Worm (Caenorhabditis elegans) whole organism, mixed stage, embryonic: ENCODE data around the gene cyp-33A1.

Experiments used
- M03D4.4 ChIP-seq: sonication (generic microtip); optimal IDR thresholded peaks from 2 replicates; lab custom pipeline; 2017; ENCODE audit warnings: mild to moderate bottlenecking, missing genetic modification characterization, missing compliant biosample characterization
- blmp-1 ChIP-seq: fragments of 150-350 bp; optimal IDR thresholded peaks from 2 replicates; lab custom pipeline; 2014; ENCODE audit warnings: missing biosample characterization, missing genetic modification characterization
- ceh-39 ChIP-seq: fragments of 150-350 bp; optimal IDR thresholded peaks from 2 replicates; lab custom pipeline; 2014; ENCODE audit warnings: missing biosample characterization, missing genetic modification characterization
- ceh-43 ChIP-seq: fragments of 200-800 bp; sonication (Bioruptor generic); optimal IDR thresholded peaks from 2 replicates; lab custom pipeline; 2018; ENCODE audit warnings: mild to moderate bottlenecking, missing genetic modification characterization, moderate library complexity, missing compliant biosample characterization
- ceh-83 ChIP-seq: fragments of 200-800 bp; sonication (Bioruptor generic); optimal IDR thresholded peaks from 2 replicates; lab custom pipeline; 2018; ENCODE audit warnings: mild to moderate bottlenecking, missing genetic modification characterization, missing compliant biosample characterization
- ces-1 ChIP-seq: fragments of 150-350 bp; optimal IDR thresholded peaks from 2 replicates; lab custom pipeline; 2014; ENCODE audit warnings: missing biosample characterization, missing genetic modification reagents, missing genetic modification characterization
- cnd-1 ChIP-seq: fragments of 200-800 bp; sonication (Bioruptor generic); optimal IDR thresholded peaks from 2 replicates; lab custom pipeline; 2018; ENCODE audit warnings: mild to moderate bottlenecking, missing genetic modification characterization, missing compliant biosample characterization
- drap-1 ChIP-seq: fragments of 200-800 bp; sonication (Bioruptor generic); optimal IDR thresholded peaks from 3 replicates; lab custom pipeline; 2018; ENCODE audit warnings: mild to moderate bottlenecking, missing genetic modification characterization, missing compliant biosample characterization
- elt-1 ChIP-seq: sonication (generic microtip); optimal IDR thresholded peaks from 2 replicates; lab custom pipeline; 2017; ENCODE audit warnings: missing genetic modification characterization, mild to moderate bottlenecking, missing compliant biosample characterization, antibody characterized with exemption, moderate library complexity, borderline replicate concordance; ENCODE audit not compliant: insufficient read depth
- flh-1 ChIP-seq: fragments of 200-800 bp; sonication (Bioruptor generic); optimal IDR thresholded peaks from 2 replicates; lab custom pipeline; 2018; ENCODE audit warnings: mild to moderate bottlenecking, missing genetic modification characterization, moderate library complexity, missing compliant biosample characterization
- ham-2 ChIP-seq: fragments of 200-800 bp; sonication (Bioruptor generic); optimal IDR thresholded peaks from 2 replicates; lab custom pipeline; 2018; ENCODE audit warnings: mild to moderate bottlenecking, missing genetic modification characterization, missing compliant biosample characterization
- hlh-1 ChIP-seq: fragments of 150-350 bp; optimal IDR thresholded peaks from 2 replicates; lab custom pipeline; 2014; ENCODE audit warnings: missing biosample characterization, missing genetic modification reagents, missing genetic modification characterization
- lin-13 ChIP-seq: fragments of 150-350 bp; optimal IDR thresholded peaks from 2 replicates; lab custom pipeline; 2014; ENCODE audit warnings: missing biosample characterization, missing genetic modification characterization
- lin-32 ChIP-seq: fragments of 200-800 bp; sonication (Bioruptor generic); optimal IDR thresholded peaks from 2 replicates; lab custom pipeline; 2018; ENCODE audit warnings: mild to moderate bottlenecking, missing genetic modification characterization, missing compliant biosample characterization
- lsy-2 ChIP-seq: fragments of 150-350 bp; optimal IDR thresholded peaks from 2 replicates; lab custom pipeline; 2014; ENCODE audit warnings: missing biosample characterization, missing genetic modification characterization
- mab-5 ChIP-seq: fragments of 150-350 bp; optimal IDR thresholded peaks from 2 replicates; lab custom pipeline; 2014; ENCODE audit warnings: missing biosample characterization, missing genetic modification characterization
- mls-2 ChIP-seq: sonication (generic microtip); optimal IDR thresholded peaks from 2 replicates; lab custom pipeline; 2016; ENCODE audit warnings: mild to moderate bottlenecking, missing genetic modification characterization, moderate library complexity, missing compliant biosample characterization
- nhr-12 ChIP-seq: fragments of 150-350 bp; optimal IDR thresholded peaks from 2 replicates; lab custom pipeline; 2014; ENCODE audit warnings: missing biosample characterization, missing genetic modification characterization
- nhr-2 ChIP-seq: fragments of 150-350 bp; optimal IDR thresholded peaks from 2 replicates; lab custom pipeline; 2014; ENCODE audit warnings: missing biosample characterization, missing genetic modification characterization
- nhr-237 ChIP-seq: fragments of 150-350 bp; optimal IDR thresholded peaks from 2 replicates; lab custom pipeline; 2014; ENCODE audit warnings: missing biosample characterization, missing genetic modification characterization
- nhr-28 ChIP-seq: fragments of 150-350 bp; optimal IDR thresholded peaks from 2 replicates; lab custom pipeline; 2014; ENCODE audit warnings: missing biosample characterization, missing genetic modification characterization
- nhr-76 ChIP-seq: sonication (generic microtip); optimal IDR thresholded peaks from 2 replicates; lab custom pipeline; 2017; ENCODE audit warnings: missing biosample characterization, missing genetic modification characterization
- pha-4 ChIP-seq: fragments of 150-350 bp; optimal IDR thresholded peaks from 2 replicates; lab custom pipeline; 2018; ENCODE audit warnings: missing biosample characterization, missing genetic modification reagents, missing genetic modification characterization
- sem-2 ChIP-seq: fragments of 200-800 bp; sonication (Bioruptor generic); optimal IDR thresholded peaks from 2 replicates; lab custom pipeline; 2018; ENCODE audit warnings: mild to moderate bottlenecking, missing genetic modification characterization, missing compliant biosample characterization
- snpc-4 ChIP-seq: fragments of 150-350 bp; optimal IDR thresholded peaks from 2 replicates; lab custom pipeline; 2014; ENCODE audit warnings: missing biosample characterization, missing genetic modification characterization
- sptf-1 ChIP-seq: sonication (generic microtip); optimal IDR thresholded peaks from 2 replicates; lab custom pipeline; 2017; ENCODE audit warnings: mild to moderate bottlenecking, missing genetic modification characterization, moderate library complexity, missing compliant biosample characterization
- tbx-8 ChIP-seq: fragments of 200-800 bp; sonication (Bioruptor generic); optimal IDR thresholded peaks from 2 replicates; lab custom pipeline; 2018; ENCODE audit warnings: mild to moderate bottlenecking, missing genetic modification characterization, moderate library complexity, missing compliant biosample characterization
- unc-120 ChIP-seq: sonication (generic microtip); optimal IDR thresholded peaks from 2 replicates; lab custom pipeline; 2017; ENCODE audit warnings: missing genetic modification characterization, missing compliant biosample characterization; ENCODE audit not compliant: poor library complexity, severe bottlenecking
- unc-39 ChIP-seq: fragments of 150-350 bp; optimal IDR thresholded peaks from 2 replicates; lab custom pipeline; 2014; ENCODE audit warnings: missing biosample characterization, missing genetic modification characterization
- unc-62 ChIP-seq: fragments of 150-350 bp; optimal IDR thresholded peaks from 2 replicates; lab custom pipeline; 2014; ENCODE audit warnings: missing biosample characterization, missing genetic modification reagents, missing genetic modification characterization
- zip-8 ChIP-seq: fragments of 150-350 bp; optimal IDR thresholded peaks from 2 replicates; lab custom pipeline; 2014; ENCODE audit warnings: missing biosample characterization, missing genetic modification characterization
- ztf-11 ChIP-seq: fragments of 150-350 bp; optimal IDR thresholded peaks from 2 replicates; lab custom pipeline; 2014; ENCODE audit warnings: missing biosample characterization, missing genetic modification characterization

The cyp-33A1 gene

DNA sequence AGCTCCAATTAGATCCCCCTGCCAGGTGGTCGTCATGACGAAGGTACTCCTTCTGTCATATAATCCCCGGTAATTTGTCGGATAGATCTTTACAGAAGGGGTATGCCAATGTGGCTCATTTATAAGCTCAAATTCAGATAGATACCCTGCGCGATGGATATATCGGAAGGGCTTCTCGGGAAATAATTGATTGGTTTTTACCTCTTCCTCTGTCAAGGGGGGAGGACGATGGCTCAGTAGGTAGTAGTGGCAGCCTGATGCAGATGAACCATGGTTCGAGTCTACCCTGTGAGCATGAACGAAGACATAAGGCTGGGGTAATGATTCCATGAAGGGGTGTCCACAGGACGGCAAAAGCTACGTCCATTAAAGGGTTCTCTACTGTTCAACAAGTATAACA, 34.1 kb downstream of the cyp-33A1 start:
- no peak for TF ChIP-seq nhr-2
- TF ChIP-seq ham-2 = no peak
- no peak for TF ChIP-seq unc-120 (tag; lab: Kevin White, UChicago)
- no peak for TF ChIP-seq tbx-8 (GFP tag; lab: Kevin White, UChicago)
- no peak for TF ChIP-seq nhr-28 (tag; lab: Kevin White, UChicago)
- no peak for TF ChIP-seq lin-32 (GFP tag; lab: Kevin White, UChicago)
- TF ChIP-seq ceh-83 (GFP tag; lab: Kevin White, UChicago) = no peak
- no peak for TF ChIP-seq blmp-1 (tag; lab: Kevin White, UChicago)
- no peak for TF ChIP-seq ztf-11 (tag; lab: Kevin White, UChicago)
- TF ChIP-seq zip-8 = no peak
- TF ChIP-seq nhr-12 (tag; lab: Kevin White, UChicago) = no peak
- TF ChIP-seq cnd-1 (tag; lab: Kevin White, UChicago) = no peak
- no peak for TF ChIP-seq hlh-1 (tag; lab: Kevin White, UChicago)
- no peak for TF ChIP-seq M03D4.4 (tag; lab: Kevin White, UChicago)
- TF ChIP-seq drap-1 (GFP tag; lab: Kevin White, UChicago) = no peak
- TF ChIP-seq nhr-76 (tag; lab: Kevin White, UChicago) = no peak

DNA sequence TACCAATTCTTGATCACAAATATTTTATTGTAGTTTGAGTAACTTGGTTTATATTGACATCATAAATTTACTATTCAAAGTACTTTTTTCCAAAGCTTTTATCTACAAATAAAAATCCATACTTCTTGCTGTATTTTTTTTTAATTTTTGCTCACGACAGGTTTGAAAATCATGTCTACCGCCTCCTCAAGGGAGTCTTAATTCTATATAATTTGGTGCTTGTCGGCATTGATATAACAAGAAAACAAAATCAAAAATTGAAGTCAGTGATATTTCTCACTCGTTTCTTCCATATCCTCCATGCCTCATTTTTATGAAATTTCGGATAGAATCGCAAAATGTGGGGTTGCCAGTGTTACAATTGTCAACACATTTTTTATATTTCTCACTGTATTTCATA, 35.8 kb downstream of the cyp-33A1 start, which contains the start of gene str-47:
str-47 (plus strand) TSS at position 301 of the 400 bp plus-strand sequence.
- no peak for TF ChIP-seq unc-39 (tag; lab: Kevin White, UChicago)
- TF ChIP-seq ceh-39 (tag; lab: Kevin White, UChicago) = no peak

DNA sequence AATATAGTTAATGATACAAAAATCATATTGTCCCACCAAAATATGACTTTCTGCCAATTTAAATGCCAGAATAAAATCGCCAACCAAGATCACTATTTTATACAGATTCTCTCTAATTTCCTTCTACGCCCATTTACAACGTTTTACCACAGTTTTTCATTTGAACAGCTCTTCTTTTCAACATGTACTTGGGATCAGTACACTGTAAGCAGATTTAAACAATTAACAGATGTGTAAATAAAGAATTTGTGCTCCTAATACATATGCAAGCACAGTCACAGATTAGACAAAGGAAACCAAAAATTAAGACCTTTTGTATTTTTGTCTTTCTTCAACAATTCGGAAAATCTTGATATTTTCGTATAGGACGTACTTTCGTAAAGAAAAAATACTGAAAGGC, 37.8 kb downstream of the cyp-33A1 start, which contains the start of gene F07C4.11:
F07C4.11 (minus strand) TSS at position 101 of the 400 bp plus-strand sequence.
- TF ChIP-seq nhr-237 (no peak), M03D4.4 (tag; lab: Kevin White, UChicago) (no peak), mab-5 (no peak), ceh-83 (GFP tag; lab: Kevin White, UChicago) (no peak), unc-62 (no peak), lsy-2 (tag; lab: Kevin White, UChicago) (no peak), lin-13 (no peak), nhr-12 (tag; lab: Kevin White, UChicago) (no peak)
- TF ChIP-seq, all 35 proteins: peak for 0

DNA sequence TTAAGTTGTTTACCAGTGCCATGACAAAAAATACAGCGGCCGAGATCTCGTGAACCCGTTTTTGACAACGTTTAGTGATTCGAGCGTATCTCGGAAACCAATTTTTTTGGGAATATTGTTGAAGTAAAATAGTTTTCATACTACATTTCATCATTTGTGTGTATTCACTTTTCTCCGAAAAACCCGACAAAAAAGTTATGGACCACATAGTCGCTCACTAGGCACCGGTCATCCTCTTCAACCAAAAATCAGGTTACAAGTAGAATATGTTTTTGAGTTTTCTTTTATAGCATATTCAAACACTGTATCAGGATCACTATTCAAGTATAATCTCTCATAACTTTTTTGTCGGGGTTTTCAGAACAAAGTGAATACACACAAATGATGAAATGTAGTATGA, 39.5 kb downstream of the cyp-33A1 start:
- TF ChIP-seq drap-1 (GFP tag; lab: Kevin White, UChicago) (no peak), unc-39 (tag; lab: Kevin White, UChicago) (no peak), ztf-11 (tag; lab: Kevin White, UChicago) (no peak), ceh-39 (tag; lab: Kevin White, UChicago) (no peak), ces-1 (GFP tag; lab: Kevin White, UChicago) (no peak), unc-120 (tag; lab: Kevin White, UChicago) (no peak), nhr-2 (no peak), hlh-1 (tag; lab: Kevin White, UChicago) (no peak), lin-13 (no peak), pha-4 (no peak), cnd-1 (tag; lab: Kevin White, UChicago) (no peak)

DNA sequence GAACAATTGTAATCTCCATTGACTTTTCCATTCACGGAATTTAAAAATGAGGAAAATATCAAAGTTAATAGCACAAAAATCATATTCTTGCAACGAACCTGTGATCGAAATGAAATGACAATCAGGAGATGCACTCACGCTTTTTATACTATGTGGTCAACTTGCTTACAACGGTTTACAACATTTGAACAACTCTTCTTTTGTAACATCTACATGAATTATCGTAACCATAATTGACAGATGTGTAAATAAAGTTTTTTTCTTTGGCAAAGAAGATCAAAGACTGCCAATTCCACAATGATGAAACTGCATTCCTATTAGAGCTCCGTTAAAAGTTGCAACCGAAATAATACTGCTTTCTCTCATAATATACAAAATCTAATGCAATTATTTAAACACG, 41.5 kb downstream of the cyp-33A1 start, which contains the start of gene F07C4.10:
F07C4.10 (minus strand) TSS at position 101 of the 400 bp plus-strand sequence.
- TF ChIP-seq lsy-2 (tag; lab: Kevin White, UChicago) (no peak), sem-2 (no peak), lin-13 (no peak), flh-1 (GFP tag; lab: Kevin White, UChicago) (no peak), lin-32 (GFP tag; lab: Kevin White, UChicago) (no peak), drap-1 (GFP tag; lab: Kevin White, UChicago) (no peak), unc-62 (no peak), blmp-1 (tag; lab: Kevin White, UChicago) (no peak), ceh-43 (GFP tag; lab: Kevin White, UChicago) (no peak)

DNA sequence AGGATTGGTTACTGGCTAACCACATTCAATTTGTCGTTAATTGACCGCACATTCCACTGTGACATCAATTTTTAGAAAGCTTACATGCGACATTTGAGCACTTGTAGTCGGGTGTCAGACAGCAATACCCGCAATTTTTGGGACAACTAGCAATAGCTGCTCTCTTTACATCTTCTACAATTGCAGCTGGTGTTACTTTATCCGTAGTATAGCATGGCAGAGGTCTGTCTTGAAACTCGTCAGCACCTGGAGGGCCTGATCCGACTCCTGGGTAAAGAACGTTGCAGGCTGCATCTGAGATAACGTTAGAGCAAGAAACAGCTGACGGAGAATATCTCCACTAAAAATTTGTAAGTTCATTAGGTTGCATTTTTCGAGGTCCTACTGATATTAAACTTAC, 41.9 kb downstream of the cyp-33A1 start:
- TF ChIP-seq nhr-2 (no peak), M03D4.4 (tag; lab: Kevin White, UChicago) (no peak), ham-2 (no peak), lin-13 (no peak), nhr-28 (tag; lab: Kevin White, UChicago) (no peak), ztf-11 (tag; lab: Kevin White, UChicago) (no peak), nhr-12 (tag; lab: Kevin White, UChicago) (no peak), sptf-1 (no peak), cnd-1 (tag; lab: Kevin White, UChicago) (no peak), drap-1 (GFP tag; lab: Kevin White, UChicago) (no peak), lsy-2 (tag; lab: Kevin White, UChicago) (no peak), mls-2 (tag; lab: Kevin White, UChicago) (no peak), ces-1 (GFP tag; lab: Kevin White, UChicago) (no peak), ceh-43 (GFP tag; lab: Kevin White, UChicago) (no peak), snpc-4 (tag; lab: Kevin White, UChicago) (no peak), elt-1 (no peak), zip-8 (no peak)
- TF ChIP-seq, all 35 proteins: peak for 0
